Worm (Caenorhabditis elegans): ENCODE data around the gene syx-4.

The syx-4 gene

ce11 chrIV:8475030-8475679, 18.1 kb downstream of the syx-4 start:
- TF ChIP-seq tlp-1 (tag; optimal IDR thresholded peaks at IDR 0.05) (no peak), efl-1 (optimal IDR thresholded peaks at IDR 0.05) (no peak), efl-1 (GFP tag; optimal IDR thresholded peaks at IDR 0.05 in 1 of 2) (peak in 1 of 2 experiments; percentile 51), hlh-17 (GFP tag; optimal IDR thresholded peaks at IDR 0.05; ENCODE audit: borderline replicate concordance) (no peak), fkh-8 (tag; optimal IDR thresholded peaks at IDR 0.05) (no peak), fkh-10 (GFP tag; optimal IDR thresholded peaks at IDR 0.05) (no peak), lin-15B (tag; optimal IDR thresholded peaks at IDR 0.05) (no peak), blmp-1 (tag; optimal IDR thresholded peaks at IDR 0.05) (peak; percentile 62), elt-2 (tag; optimal IDR thresholded peaks at IDR 0.05) (peak; percentile 66), nhr-71 (tag; optimal IDR thresholded peaks at IDR 0.05) (peak; percentile 15), elt-3 (tag; optimal IDR thresholded peaks at IDR 0.05) (peak in 2 of 6 experiments; percentile 15 to 33), rnt-1 (tag; optimal IDR thresholded peaks at IDR 0.05) (peak; percentile 9), lin-14 (GFP tag; optimal IDR thresholded peaks at IDR 0.05) (peak; percentile 39)

- TF ChIP-seq pag-3 (tag; optimal IDR thresholded peaks at IDR 0.05; ENCODE audit: borderline replicate concordance, insufficient read depth) (no peak), nhr-20 (tag; optimal IDR thresholded peaks at IDR 0.05) (peak; percentile 50), dsc-1 (tag; optimal IDR thresholded peaks at IDR 0.05) (peak; percentile 12), Y116A8C.19 (tag; optimal IDR thresholded peaks at IDR 0.05; ENCODE audit: borderline replicate concordance) (no peak), C04F5.9 (tag; optimal IDR thresholded peaks at IDR 0.05) (no peak), rnt-1 (tag; optimal IDR thresholded peaks at IDR 0.05) (peak; percentile 84), mdl-1 (tag; optimal IDR thresholded peaks at IDR 0.05) (peak in 1 of 2 experiments; percentile 17), efl-1 (optimal IDR thresholded peaks at IDR 0.05) (peak in 1 of 2 experiments; percentile 20), efl-1 (GFP tag; optimal IDR thresholded peaks at IDR 0.05 in 1 of 2) (peak in 1 of 2 experiments; percentile 86), lin-14 (GFP tag; optimal IDR thresholded peaks at IDR 0.05) (peak; percentile 78), mef-2 (tag; optimal IDR thresholded peaks at IDR 0.05) (no peak), lsy-2 (tag; optimal IDR thresholded peaks at IDR 0.05) (peak; percentile 20 to 34), ztf-4 (tag; optimal IDR thresholded peaks at IDR 0.05) (peak; percentile 61), snu-23 (GFP tag; optimal IDR thresholded peaks at IDR 0.05) (peak; percentile 36), lin-13 (GFP tag; optimal IDR thresholded peaks at IDR 0.05) (no peak), sptf-1 (tag; optimal IDR thresholded peaks at IDR 0.05) (no peak), nhr-71 (tag; optimal IDR thresholded peaks at IDR 0.05) (peak; percentile 75), nhr-19 (GFP tag; conservative IDR thresholded peaks at IDR 0.05) (peak; percentile 60), swsn-7 (tag; optimal IDR thresholded peaks at IDR 0.05) (peak; percentile 15), lin-39 (tag; optimal IDR thresholded peaks at IDR 0.05) (peak; percentile 26)
These were observed 19.1 kb downstream of the syx-4 start for ce11 chrIV:8476166-8476565.

- peak; percentile 49 for TF ChIP-seq rnt-1 (tag; optimal IDR thresholded peaks at IDR 0.05)
- no peak for TF ChIP-seq vab-15 (tag; optimal IDR thresholded peaks at IDR 0.05)
- TF ChIP-seq nhr-71 (tag; optimal IDR thresholded peaks at IDR 0.05): no peak
- TF ChIP-seq unc-130 (tag; optimal IDR thresholded peaks at IDR 0.05): no peak
- no peak for TF ChIP-seq egl-13 (tag; optimal IDR thresholded peaks at IDR 0.05)
- no peak for TF ChIP-seq C16A3.4 (tag; optimal IDR thresholded peaks at IDR 0.05)
- no peak for TF ChIP-seq Y116A8C.19 (tag; optimal IDR thresholded peaks at IDR 0.05; ENCODE audit: borderline replicate concordance)
These were observed 19.8 kb downstream of the syx-4 start, which contains the start of gene spp-10 for ce11 chrIV:8476880-8477279. Gene spp-10, plus strand, starts transcription at chrIV:8477180.

- TF ChIP-seq nhr-71 (tag; optimal IDR thresholded peaks at IDR 0.05): peak; percentile 6
- TF ChIP-seq aly-2 (tag; optimal IDR thresholded peaks at IDR 0.05): no peak
These were observed 21.4 kb downstream of the syx-4 start for ce11 chrIV:8478516-8478915.

- TF ChIP-seq F16B12.6 (tag; optimal IDR thresholded peaks at IDR 0.05) (no peak), Y116A8C.19 (tag; optimal IDR thresholded peaks at IDR 0.05; ENCODE audit: borderline replicate concordance) (no peak), pag-3 (tag; optimal IDR thresholded peaks at IDR 0.05; ENCODE audit: borderline replicate concordance, insufficient read depth) (no peak), efl-1 (optimal IDR thresholded peaks at IDR 0.05) (no peak), efl-1 (GFP tag; optimal IDR thresholded peaks at IDR 0.05 in 1 of 2) (peak in 1 of 2 experiments; percentile 21), snpc-4 (tag; optimal IDR thresholded peaks at IDR 0.05) (no peak)
These were observed 22.3 kb downstream of the syx-4 start, which contains the start of gene hlh-12 for ce11 chrIV:8479346-8479745. Gene hlh-12, minus strand, starts transcription at chrIV:8479446.
